Worm (Caenorhabditis elegans): ENCODE data around the gene Y38E10A.17.

- TF ChIP-seq che-1 (tag; optimal IDR thresholded peaks at IDR 0.05), result no peak
- no peak for TF ChIP-seq unc-42 (tag; optimal IDR thresholded peaks at IDR 0.05)
Measured at ce11 chrII:12616081-12616480, 18.5 kb downstream of the Y38E10A.17 start, which contains the start of gene nspe-6.
